Worm (Caenorhabditis elegans): ENCODE results near the gene dim-1.
A peak's percentile ranks its signal among the peaks of the same experiment; 100 is the strongest.

Gene dim-1

DNA sequence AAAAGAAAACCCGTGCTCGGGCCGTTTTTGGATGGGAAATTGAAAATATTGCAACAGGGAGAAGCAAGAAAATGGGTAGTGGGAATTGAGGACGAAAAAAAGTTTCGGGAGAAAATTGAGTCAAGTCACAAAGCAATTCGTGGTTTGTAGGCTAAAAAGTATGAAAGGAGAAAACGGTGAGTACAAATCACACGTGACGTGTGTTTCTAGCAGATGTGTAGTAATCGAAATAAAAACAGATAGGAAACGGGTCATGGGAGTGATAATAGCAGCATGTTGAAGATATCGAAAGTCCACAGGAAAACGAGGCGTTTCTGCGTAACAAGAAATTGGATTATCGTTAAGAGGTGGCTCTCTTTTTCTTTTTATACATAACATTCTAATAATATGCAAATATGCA, 31.9 kb upstream of the dim-1 start (continued):
- TF ChIP-seq mdt-29 (GFP tag; IDR thresholded peaks at IDR 0.05), result peak; percentile 56; the same call in 1 of the 2 replicates
- TF ChIP-seq unc-130 (GFP tag; optimal IDR thresholded peaks at IDR 0.05), result no peak
- TF ChIP-seq Y75B8A.6 (GFP tag; IDR thresholded peaks at IDR 0.05), result no peak
- peak in 1 of 2 experiments; percentile 2 for TF ChIP-seq hif-1 (tag; optimal IDR thresholded peaks at IDR 0.05)

DNA sequence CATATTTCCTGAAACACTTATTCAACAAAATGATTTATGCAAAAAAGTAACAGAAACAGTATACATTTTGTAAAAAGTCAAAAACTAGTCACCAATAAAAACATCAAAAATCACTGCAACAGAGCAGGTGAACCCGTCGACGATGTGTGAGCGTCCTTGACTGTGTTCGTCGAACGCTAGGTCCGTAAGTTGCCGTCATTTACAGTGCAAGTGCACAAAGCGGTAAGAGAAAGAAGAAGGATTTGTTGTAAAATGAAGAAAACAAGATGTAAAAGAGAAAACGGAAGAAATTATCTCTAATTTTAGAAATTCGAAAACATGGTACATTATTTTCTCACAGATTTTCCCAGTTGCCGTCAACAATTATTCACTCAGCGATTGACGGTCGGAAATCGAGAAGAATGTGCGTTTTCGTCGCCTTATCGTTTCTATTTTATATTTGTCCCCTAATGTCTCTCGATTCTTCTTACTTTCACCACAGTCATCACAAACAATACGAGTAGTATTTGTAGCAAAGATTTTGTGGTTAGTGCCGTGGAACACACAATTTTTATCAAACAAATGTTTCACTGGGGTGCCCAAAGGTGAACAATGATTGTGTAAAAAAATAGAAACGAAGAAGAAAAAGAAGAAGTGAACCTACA, 31.4 kb upstream of the dim-1 start:
- peak; percentile 41; the same call in 1 of the 2 replicates for TF ChIP-seq T26A8.4 (GFP tag; IDR thresholded peaks at IDR 0.05)
- peak; percentile 97 for TF ChIP-seq nhr-28 (tag; optimal IDR thresholded peaks at IDR 0.05)
- peak; percentile 44 for TF ChIP-seq nhr-10 (tag; optimal IDR thresholded peaks at IDR 0.05)
- TF ChIP-seq hmg-1.1 (GFP tag; IDR thresholded peaks at IDR 0.05), result peak; percentile 31; the same call in 1 of the 2 replicates
- TF ChIP-seq rbr-2 (tag; optimal IDR thresholded peaks at IDR 0.05), result peak; percentile 37
- no peak for TF ChIP-seq mxl-3 (GFP tag; optimal IDR thresholded peaks at IDR 0.05)
- TF ChIP-seq daf-16 (GFP tag; optimal IDR thresholded peaks at IDR 0.05), result no peak
- peak; percentile 95 for TF ChIP-seq daf-16 (tag; optimal IDR thresholded peaks at IDR 0.05)
- TF ChIP-seq nhr-6 (tag; optimal IDR thresholded peaks at IDR 0.05), result no peak
- TF ChIP-seq hlh-11 (tag; optimal IDR thresholded peaks at IDR 0.05), result peak; percentile 47
- no peak for TF ChIP-seq dmd-9 (GFP tag; IDR thresholded peaks at IDR 0.05)
- TF ChIP-seq Y48G9A.11 (GFP tag; IDR thresholded peaks at IDR 0.05), result no peak
- no peak for TF ChIP-seq nhr-48 (tag; optimal IDR thresholded peaks at IDR 0.05)
- TF ChIP-seq ceh-44 (GFP tag; IDR thresholded peaks at IDR 0.05), result no peak
- no peak for TF ChIP-seq lin-1 (GFP tag; IDR thresholded peaks at IDR 0.05)
- peak; percentile 59 for TF ChIP-seq dmd-6 (GFP tag; IDR thresholded peaks at IDR 0.05)
- peak; percentile 50 for TF ChIP-seq nhr-102 (tag; optimal IDR thresholded peaks at IDR 0.05)
- peak; percentile 13 for TF ChIP-seq aha-1 (tag)
- peak; percentile 39 for TF ChIP-seq mes-2 (tag; optimal IDR thresholded peaks at IDR 0.05; ENCODE audit: poor library complexity, severe bottlenecking)
- peak; percentile 52 for TF ChIP-seq pqm-1 (tag; optimal IDR thresholded peaks at IDR 0.05)
- TF ChIP-seq ceh-32 (tag; optimal IDR thresholded peaks at IDR 0.05; ENCODE audit: poor library complexity), result no peak
- TF ChIP-seq lir-3 (tag; optimal IDR thresholded peaks at IDR 0.05), result no peak
- peak; percentile 0 for TF ChIP-seq jun-1 (tag; optimal IDR thresholded peaks at IDR 0.05)
- peak; percentile 70 for TF ChIP-seq nhr-77 (tag; optimal IDR thresholded peaks at IDR 0.05)
- no peak for TF ChIP-seq F10B5.3 (tag; optimal IDR thresholded peaks at IDR 0.05)

DNA sequence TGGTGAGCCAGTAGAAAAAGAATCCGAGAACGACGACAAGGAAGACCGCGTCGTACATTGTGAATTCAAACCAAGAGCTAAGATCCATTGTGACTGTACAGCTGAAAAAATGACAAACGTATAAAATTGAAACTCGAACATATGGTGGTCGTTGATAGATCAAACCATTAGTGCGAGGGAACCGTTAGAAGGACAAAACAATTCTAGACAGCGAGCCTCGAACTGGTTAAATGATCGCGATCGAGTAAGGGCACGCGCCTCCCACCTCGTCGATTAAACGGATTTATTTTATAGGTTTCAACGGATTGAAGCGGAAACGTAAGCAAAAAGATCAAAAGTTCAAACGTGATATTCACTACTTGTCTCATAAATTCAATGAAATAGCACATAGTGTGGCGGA, 30.5 kb upstream of the dim-1 start, which contains the start of gene vem-1:
vem-1 (minus strand) TSS at position 101 of the 400 bp plus-strand sequence.
- TF ChIP-seq sdz-12 (GFP tag; optimal IDR thresholded peaks at IDR 0.05) (peak; percentile 18), F26F4.8 (GFP tag; conservative IDR thresholded peaks at IDR 0.05) (no peak), tra-1 (GFP tag; IDR thresholded peaks at IDR 0.05) (0 out of 2 replicates have a peak, but pooled peaks have one; percentile 35), D1046.2 (GFP tag; IDR thresholded peaks at IDR 0.05) (no peak), vab-7 (GFP tag; IDR thresholded peaks at IDR 0.05) (0 out of 2 replicates have a peak, but pooled peaks have one; percentile 13), hif-1 (tag; optimal IDR thresholded peaks at IDR 0.05) (peak in 1 of 2 experiments; percentile 56), lim-7 (GFP tag; IDR thresholded peaks at IDR 0.05) (0 out of 2 replicates have a peak, but pooled peaks have one; percentile 40)

Data from whole organism, L4 larva.